Worm (Caenorhabditis elegans) whole organism, L2 larva: Measurements from ENCODE around the gene F25B3.2.

Source experiments
- blmp-1 ChIP-seq: sonication (generic microtip); optimal IDR thresholded peaks from 2 replicates; lab custom pipeline; 2017; ENCODE audit warnings: missing genetic modification characterization, mild to moderate bottlenecking, missing compliant biosample characterization, antibody characterized with exemption, moderate library complexity; ENCODE audit not compliant: insufficient read depth
- ceh-16 ChIP-seq: fragments of 150-350 bp; optimal IDR thresholded peaks from 2 replicates; lab custom pipeline; 2014; ENCODE audit warnings: missing biosample characterization, missing genetic modification characterization
- lsy-2 ChIP-seq, 2 experiments: fragments of 150-350 bp in 1 of 2; sonication (generic microtip) in 1 of 2; optimal IDR thresholded peaks; 2 replicates each; lab custom pipeline; 2014 to 2017; ENCODE audit warnings: missing biosample characterization in 2 of 2, missing genetic modification characterization in 2 of 2
- sem-4 ChIP-seq: fragments of 150-350 bp; optimal IDR thresholded peaks from 2 replicates; lab custom pipeline; 2014; ENCODE audit warnings: missing biosample characterization, missing genetic modification reagents, missing genetic modification characterization
- snpc-4 ChIP-seq: fragments of 150-350 bp; optimal IDR thresholded peaks from 2 replicates; lab custom pipeline; 2014; ENCODE audit warnings: missing biosample characterization, missing genetic modification characterization
- zag-1 ChIP-seq: fragments of 150-350 bp; optimal IDR thresholded peaks from 2 replicates; lab custom pipeline; 2014; ENCODE audit warnings: missing biosample characterization, missing genetic modification characterization

ce11 chrV:9587619-9588018 is 10.5 kb downstream of the F25B3.2 start:
- TF ChIP-seq zag-1 (tag; lab: Kevin White, UChicago) (no peak), lsy-2 (tag; optimal IDR thresholded peaks at IDR 0.05; lab: Kevin White, UChicago) (no peak), sem-4 (tag; lab: Kevin White, UChicago) (no peak), snpc-4 (tag; lab: Kevin White, UChicago) (no peak), blmp-1 (tag; lab: Kevin White, UChicago) (no peak), ceh-16 (tag; lab: Kevin White, UChicago) (no peak)
